ENCODE assay signal across 1 fruit fly cellular context in genomic region chrX:5419045-5419901, dm6.
TF ChIP-seq lines count a peak whose summit lies in the region.

No protein-coding gene starts in this region.

TF ChIP-seq in whole organism, embryonic, 481 proteins besides CTCF, POLR2A, EP300 and RAD21 (continued from another document and continues in another):
- TF ChIP-seq CG14050 (GFP tag; IDR thresholded peaks at IDR 0.05; lab: Robert Waterston, UW) (peak; percentile 81), CG6654 (GFP tag; optimal IDR thresholded peaks at IDR 0.05; lab: Kevin White, UChicago) (no peak), stc (GFP tag; IDR thresholded peaks at IDR 0.05; lab: Robert Waterston, UW) (peak; percentile 81), CG13296 (GFP tag; optimal IDR thresholded peaks at IDR 0.05; lab: Kevin White, UChicago) (peak; percentile 68), Spps (tag; optimal IDR thresholded peaks at IDR 0.05; lab: Kevin White, UChicago) (peak; percentile 15), CG31441 (GFP tag; IDR thresholded peaks at IDR 0.05; lab: Robert Waterston, UW) (peak; percentile 67), az2 (GFP tag; optimal IDR thresholded peaks at IDR 0.05; lab: Kevin White, UChicago) (peak; percentile 74), CG12155 (GFP tag; optimal IDR thresholded peaks at IDR 0.05; lab: Kevin White, UChicago) (peak; percentile 56), CG9797 (GFP tag; optimal IDR thresholded peaks at IDR 0.05; lab: Kevin White, UChicago) (no peak), CG4282 (GFP tag; optimal IDR thresholded peaks at IDR 0.05; lab: Kevin White, UChicago) (no peak), CG10147 (GFP tag; optimal IDR thresholded peaks at IDR 0.05; lab: Kevin White, UChicago) (peak; percentile 20), CG2678 (tag; optimal IDR thresholded peaks at IDR 0.05; lab: Kevin White, UChicago) (peak; percentile 86), CG10979 (tag; optimal IDR thresholded peaks at IDR 0.05; lab: Kevin White, UChicago) (peak; percentile 58), Gsc (GFP tag; IDR thresholded peaks at IDR 0.05; lab: Robert Waterston, UW) (no peak), jumu (GFP tag; optimal IDR thresholded peaks at IDR 0.05; lab: Kevin White, UChicago) (peak; percentile 78), CG33557 (GFP tag; optimal IDR thresholded peaks at IDR 0.05; lab: Kevin White, UChicago) (no peak), tup (GFP tag; optimal IDR thresholded peaks at IDR 0.05; lab: Kevin White, UChicago) (no peak), ftz-f1 (GFP tag; optimal IDR thresholded peaks at IDR 0.05; lab: Kevin White, UChicago) (no peak), eve (GFP tag; optimal IDR thresholded peaks at IDR 0.05; lab: Kevin White, UChicago) (peak in 1 of 2 experiments; percentile 85), E2f2 (GFP tag; IDR thresholded peaks at IDR 0.05; lab: Robert Waterston, UW) (peak; percentile 52; the same call in 1 of the 2 replicates), slbo (GFP tag; IDR thresholded peaks at IDR 0.05; lab: Robert Waterston, UW) (peak; percentile 80), ind (GFP tag; optimal IDR thresholded peaks at IDR 0.05; lab: Kevin White, UChicago) (peak; percentile 74), tin (GFP tag; optimal IDR thresholded peaks at IDR 0.05; lab: Kevin White, UChicago) (peak; percentile 56), CG10321 (GFP tag; IDR thresholded peaks at IDR 0.05; lab: Robert Waterston, UW) (peak; percentile 43; the same call in 1 of the 2 replicates), zf30C (GFP tag; optimal IDR thresholded peaks at IDR 0.05; lab: Kevin White, UChicago) (no peak), Usf (GFP tag; optimal IDR thresholded peaks at IDR 0.05; lab: Kevin White, UChicago) (no peak), Tbp (GFP tag; optimal IDR thresholded peaks at IDR 0.05; lab: Kevin White, UChicago) (no peak), Sox102F (GFP tag; optimal IDR thresholded peaks at IDR 0.05; lab: Kevin White, UChicago) (peak; percentile 87), Hmr (GFP tag; optimal IDR thresholded peaks at IDR 0.05; lab: Kevin White, UChicago) (peak; percentile 80), CG17385 (GFP tag; optimal IDR thresholded peaks at IDR 0.05; lab: Kevin White, UChicago) (peak; percentile 73), CG1024 (GFP tag; IDR thresholded peaks at IDR 0.05; lab: Robert Waterston, UW) (no peak), Bdp1 (GFP tag; optimal IDR thresholded peaks at IDR 0.05; lab: Kevin White, UChicago) (peak; percentile 9), CG10431 (GFP tag; optimal IDR thresholded peaks at IDR 0.05; lab: Kevin White, UChicago) (no peak), CG13287 (GFP tag; IDR thresholded peaks at IDR 0.05; lab: Robert Waterston, UW; ENCODE audit: partially characterized antibody) (peak; percentile 34; the same call in 1 of the 2 replicates), CG3163 (GFP tag; optimal IDR thresholded peaks at IDR 0.05; lab: Kevin White, UChicago) (peak; percentile 42), Elba2 (GFP tag; optimal IDR thresholded peaks at IDR 0.05; lab: Kevin White, UChicago) (no peak), lbe (GFP tag; optimal IDR thresholded peaks at IDR 0.05; lab: Kevin White, UChicago) (no peak), ab (GFP tag; optimal IDR thresholded peaks at IDR 0.05; lab: Kevin White, UChicago) (peak; percentile 13), tgo (GFP tag; IDR thresholded peaks at IDR 0.05; lab: Robert Waterston, UW) (peak; percentile 86), nerfin-1 (tag; optimal IDR thresholded peaks at IDR 0.05; lab: Kevin White, UChicago) (peak; percentile 36), CG12071 (GFP tag; optimal IDR thresholded peaks at IDR 0.05; lab: Kevin White, UChicago) (peak; percentile 72), BtbVII (GFP tag; optimal IDR thresholded peaks at IDR 0.05; lab: Kevin White, UChicago) (peak; percentile 45), abd-A (tag; optimal IDR thresholded peaks at IDR 0.05; lab: Kevin White, UChicago) (peak; percentile 79), btn (GFP tag; optimal IDR thresholded peaks at IDR 0.05; lab: Kevin White, UChicago) (no peak), vvl (GFP tag; IDR thresholded peaks at IDR 0.05; lab: Robert Waterston, UW) (peak; percentile 92), B-H1 (GFP tag; IDR thresholded peaks at IDR 0.05; lab: Robert Waterston, UW) (peak; percentile 73), CG17361 (GFP tag; IDR thresholded peaks at IDR 0.05; lab: Robert Waterston, UW) (peak; percentile 67), Fer3 (tag; optimal IDR thresholded peaks at IDR 0.05; lab: Kevin White, UChicago) (peak; percentile 69), Taf1 (GFP tag; IDR thresholded peaks at IDR 0.05; lab: Robert Waterston, UW) (peak; percentile 49; the same call in 1 of the 2 replicates), HLH3B (GFP tag; IDR thresholded peaks at IDR 0.05; lab: Robert Waterston, UW) (peak; percentile 73; the same call in 1 of the 2 replicates), CG5245 (GFP tag; optimal IDR thresholded peaks at IDR 0.05; lab: Kevin White, UChicago) (peak; percentile 50), hbn (GFP tag; IDR thresholded peaks at IDR 0.05; lab: Robert Waterston, UW; ENCODE audit: partially characterized antibody) (no peak), CG13624 (GFP tag; optimal IDR thresholded peaks at IDR 0.05; lab: Kevin White, UChicago) (peak; percentile 54), org-1 (GFP tag; optimal IDR thresholded peaks at IDR 0.05; lab: Kevin White, UChicago) (peak; percentile 73), cato (GFP tag; optimal IDR thresholded peaks at IDR 0.05; lab: Kevin White, UChicago; ENCODE audit: borderline replicate concordance) (no peak), CG4820 (GFP tag; optimal IDR thresholded peaks at IDR 0.05; lab: Kevin White, UChicago) (peak; percentile 62), CG4360 (GFP tag; IDR thresholded peaks at IDR 0.05; lab: Robert Waterston, UW) (0 out of 2 replicates have a peak, but pooled peaks have one; percentile 5), Fer1 (GFP tag; optimal IDR thresholded peaks at IDR 0.05; lab: Kevin White, UChicago) (peak; percentile 78), CG9437 (GFP tag; optimal IDR thresholded peaks at IDR 0.05; lab: Kevin White, UChicago) (peak; percentile 58), CG4617 (GFP tag; optimal IDR thresholded peaks at IDR 0.05; lab: Kevin White, UChicago; ENCODE audit: borderline replicate concordance) (no peak), zfh1 (GFP tag; IDR thresholded peaks at IDR 0.05; lab: Robert Waterston, UW) (peak; percentile 76), Bgb (GFP tag; IDR thresholded peaks at IDR 0.05; lab: Robert Waterston, UW; ENCODE audit: partially characterized antibody) (no peak), CG7786 (GFP tag; optimal IDR thresholded peaks at IDR 0.05; lab: Kevin White, UChicago) (peak; percentile 67), psq (GFP tag; optimal IDR thresholded peaks at IDR 0.05; lab: Kevin White, UChicago) (peak; percentile 39), klu (GFP tag; IDR thresholded peaks at IDR 0.05; lab: Robert Waterston, UW) (peak; percentile 48), Neu2 (GFP tag; optimal IDR thresholded peaks at IDR 0.05; lab: Kevin White, UChicago; ENCODE audit: borderline replicate concordance) (no peak), CG8290 (GFP tag; optimal IDR thresholded peaks at IDR 0.05; lab: Kevin White, UChicago) (peak; percentile 39), CG8290 (tag; optimal IDR thresholded peaks at IDR 0.05; lab: Kevin White, UChicago) (peak in 1 of 2 experiments; percentile 62), CG2712 (tag; optimal IDR thresholded peaks at IDR 0.05; lab: Kevin White, UChicago) (peak; percentile 52), Optix (GFP tag; IDR thresholded peaks at IDR 0.05; lab: Robert Waterston, UW) (peak; percentile 63), dimm (GFP tag; IDR thresholded peaks at IDR 0.05; lab: Robert Waterston, UW) (no peak), CG11504 (tag; optimal IDR thresholded peaks at IDR 0.05; lab: Kevin White, UChicago) (peak; percentile 87), odd (GFP tag; optimal IDR thresholded peaks at IDR 0.05; lab: Kevin White, UChicago) (peak; percentile 66), ewg (GFP tag; optimal IDR thresholded peaks at IDR 0.05; lab: Kevin White, UChicago) (peak; percentile 62), CG6791 (GFP tag; IDR thresholded peaks at IDR 0.05; lab: Robert Waterston, UW; ENCODE audit: partially characterized antibody) (no peak), H2.0 (GFP tag; IDR thresholded peaks at IDR 0.05; lab: Robert Waterston, UW) (peak; percentile 73), HmgZ (tag; optimal IDR thresholded peaks at IDR 0.05; lab: Kevin White, UChicago) (peak; percentile 47), ato (GFP tag; IDR thresholded peaks at IDR 0.05; lab: Robert Waterston, UW; ENCODE audit: partially characterized antibody) (no peak), pzg (GFP tag; optimal IDR thresholded peaks at IDR 0.05; lab: Kevin White, UChicago) (no peak), CG17612 (GFP tag; IDR thresholded peaks at IDR 0.05; lab: Robert Waterston, UW) (no peak; the same call in 1 of the 2 replicates), CG32772 (GFP tag; IDR thresholded peaks at IDR 0.05; lab: Robert Waterston, UW) (peak; percentile 74), Sox100B (GFP tag; optimal IDR thresholded peaks at IDR 0.05; lab: Kevin White, UChicago) (peak; percentile 81), MBD-R2 (GFP tag; IDR thresholded peaks at IDR 0.05; lab: Robert Waterston, UW) (peak; percentile 51; the same call in 1 of the 2 replicates), bsh (GFP tag; optimal IDR thresholded peaks at IDR 0.05; lab: Kevin White, UChicago) (peak; percentile 3 to 75), Nf-YA (GFP tag; IDR thresholded peaks at IDR 0.05; lab: Robert Waterston, UW) (peak; percentile 53), CG6689 (GFP tag; IDR thresholded peaks at IDR 0.05; lab: Robert Waterston, UW) (peak; percentile 82), Awh (GFP tag; IDR thresholded peaks at IDR 0.05; lab: Robert Waterston, UW) (peak; percentile 83), ase (GFP tag; IDR thresholded peaks at IDR 0.05; lab: Robert Waterston, UW) (peak; percentile 82), Sry-β (GFP tag; optimal IDR thresholded peaks at IDR 0.05; lab: Kevin White, UChicago) (no peak), Stat92E (GFP tag; optimal IDR thresholded peaks at IDR 0.05; lab: Kevin White, UChicago) (no peak), unc-4 (GFP tag; IDR thresholded peaks at IDR 0.05; lab: Robert Waterston, UW; ENCODE audit: partially characterized antibody) (no peak), CG30403 (GFP tag; optimal IDR thresholded peaks at IDR 0.05; lab: Kevin White, UChicago) (peak; percentile 78), CG33213 (GFP tag; optimal IDR thresholded peaks at IDR 0.05; lab: Kevin White, UChicago) (peak; percentile 39), dpn (GFP tag; optimal IDR thresholded peaks at IDR 0.05; lab: Kevin White, UChicago) (peak; percentile 69 to 76), h (optimal IDR thresholded peaks at IDR 0.05; lab: Kevin White, UChicago) (no peak), CG2129 (GFP tag; IDR thresholded peaks at IDR 0.05; lab: Robert Waterston, UW; ENCODE audit: partially characterized antibody) (no peak), row (GFP tag; IDR thresholded peaks at IDR 0.05; lab: Robert Waterston, UW) (peak; percentile 90), ac (GFP tag; optimal IDR thresholded peaks at IDR 0.05; lab: Kevin White, UChicago) (no peak), CG8281 (tag; optimal IDR thresholded peaks at IDR 0.05; lab: Kevin White, UChicago) (peak; percentile 64), maf-S (GFP tag; optimal IDR thresholded peaks at IDR 0.05; lab: Kevin White, UChicago) (peak; percentile 45), PHDP (tag; optimal IDR thresholded peaks at IDR 0.05; lab: Kevin White, UChicago) (peak; percentile 78), CG18764 (GFP tag; optimal IDR thresholded peaks at IDR 0.05; lab: Kevin White, UChicago) (peak; percentile 39), Ssrp (tag; optimal IDR thresholded peaks at IDR 0.05; lab: Kevin White, UChicago) (peak; percentile 81), lilli (GFP tag; optimal IDR thresholded peaks at IDR 0.05; lab: Kevin White, UChicago) (peak; percentile 73), CG10654 (GFP tag; optimal IDR thresholded peaks at IDR 0.05; lab: Kevin White, UChicago) (peak; percentile 53), insv (GFP tag; optimal IDR thresholded peaks at IDR 0.05; lab: Kevin White, UChicago) (no peak), CG6683 (GFP tag; optimal IDR thresholded peaks at IDR 0.05; lab: Kevin White, UChicago) (peak; percentile 52), bab2 (GFP tag; optimal IDR thresholded peaks at IDR 0.05; lab: Kevin White, UChicago) (peak; percentile 65), nom (GFP tag; optimal IDR thresholded peaks at IDR 0.05; lab: Kevin White, UChicago) (no peak), gsb (GFP tag; IDR thresholded peaks at IDR 0.05; lab: Robert Waterston, UW) (peak; percentile 55), p53 (GFP tag; optimal IDR thresholded peaks at IDR 0.05; lab: Kevin White, UChicago) (peak; percentile 97), Deaf1 (tag; optimal IDR thresholded peaks at IDR 0.05; lab: Kevin White, UChicago) (peak; percentile 9), knrl (GFP tag; IDR thresholded peaks at IDR 0.05; lab: Robert Waterston, UW; ENCODE audit: partially characterized antibody) (no peak), gem (tag; optimal IDR thresholded peaks at IDR 0.05; lab: Kevin White, UChicago) (peak; percentile 85), salm (tag; optimal IDR thresholded peaks at IDR 0.05; lab: Kevin White, UChicago) (peak; percentile 59), CG10209 (GFP tag; optimal IDR thresholded peaks at IDR 0.05; lab: Kevin White, UChicago) (peak; percentile 80), CG8089 (GFP tag; optimal IDR thresholded peaks at IDR 0.05; lab: Kevin White, UChicago) (peak; percentile 41), gro (GFP tag; optimal IDR thresholded peaks at IDR 0.05; lab: Kevin White, UChicago) (peak; percentile 29), CG6854 (GFP tag; optimal IDR thresholded peaks at IDR 0.05; lab: Kevin White, UChicago) (peak; percentile 50), fu2 (GFP tag; optimal IDR thresholded peaks at IDR 0.05; lab: Kevin White, UChicago) (peak; percentile 24), CG15514 (GFP tag; optimal IDR thresholded peaks at IDR 0.05; lab: Kevin White, UChicago) (peak; percentile 59), CG30431 (GFP tag; optimal IDR thresholded peaks at IDR 0.05; lab: Kevin White, UChicago) (peak; percentile 30), sisA (GFP tag; IDR thresholded peaks at IDR 0.05; lab: Robert Waterston, UW) (peak; percentile 84), CG18619 (GFP tag; optimal IDR thresholded peaks at IDR 0.05; lab: Kevin White, UChicago) (peak; percentile 72), nmo (GFP tag; optimal IDR thresholded peaks at IDR 0.05; lab: Kevin White, UChicago) (peak; percentile 77), Meics (GFP tag; optimal IDR thresholded peaks at IDR 0.05; lab: Kevin White, UChicago) (peak; percentile 82), bowl (GFP tag; IDR thresholded peaks at IDR 0.05; lab: Robert Waterston, UW) (peak; percentile 65), CG7372 (GFP tag; IDR thresholded peaks at IDR 0.05; lab: Robert Waterston, UW) (peak; percentile 72), shn (GFP tag; optimal IDR thresholded peaks at IDR 0.05; lab: Kevin White, UChicago) (peak; percentile 58), pfk (GFP tag; optimal IDR thresholded peaks at IDR 0.05; lab: Kevin White, UChicago) (no peak)
